Fruit fly (Drosophila melanogaster) whole organism, embryonic: ENCODE results near the gene CG9166.

ENCODE experiments used
- Adf1 ChIP-seq: fragments of 200-800 bp; sonication (Bioruptor generic); IDR thresholded peaks from 2 replicates; pipeline ENCODE4 v1.3.6; 2022; ENCODE audit warnings: missing biosample characterization, missing genetic modification characterization
- Atf6 ChIP-seq: fragments of 200-800 bp; sonication (Bioruptor generic); IDR thresholded peaks from 2 replicates; pipeline ENCODE4 v1.3.6; 2022; ENCODE audit warnings: missing biosample characterization, missing genetic modification characterization
- CG10267 ChIP-seq: fragments of 200-800 bp; sonication (Bioruptor generic); optimal IDR thresholded peaks from 2 replicates; lab custom pipeline; 2018; ENCODE audit warnings: missing biosample characterization, mild to moderate bottlenecking, missing genetic modification characterization, moderate library complexity
- CG11456 ChIP-seq: fragments of 200-800 bp; sonication (Bioruptor generic); IDR thresholded peaks from 3 replicates; pipeline ENCODE4 v1.3.6; 2022; ENCODE audit warnings: missing biosample characterization, missing genetic modification characterization
- CG13123 ChIP-seq: fragments of 200-800 bp; sonication (Bioruptor generic); optimal IDR thresholded peaks from 2 replicates; lab custom pipeline; 2016; ENCODE audit warnings: missing biosample characterization, missing genetic modification characterization
- CG13296 ChIP-seq: fragments of 200-800 bp; sonication (Bioruptor generic); optimal IDR thresholded peaks from 3 replicates; lab custom pipeline; 2018; ENCODE audit warnings: missing biosample characterization, mild to moderate bottlenecking, missing genetic modification characterization
- CG14710 ChIP-seq: fragments of 200-800 bp; sonication (Bioruptor generic); optimal IDR thresholded peaks from 3 replicates; lab custom pipeline; 2019; ENCODE audit warnings: missing biosample characterization, mild to moderate bottlenecking, missing genetic modification characterization, moderate library complexity
- CG15011 ChIP-seq: fragments of 200-800 bp; sonication (Bioruptor generic); optimal IDR thresholded peaks from 3 replicates; lab custom pipeline; 2018; ENCODE audit warnings: missing biosample characterization, mild to moderate bottlenecking, missing genetic modification characterization
- CG15601 ChIP-seq: fragments of 200-800 bp; sonication (Bioruptor generic); optimal IDR thresholded peaks from 3 replicates; lab custom pipeline; 2019; ENCODE audit warnings: missing biosample characterization, mild to moderate bottlenecking, missing genetic modification characterization, moderate library complexity
- CG17568 ChIP-seq: fragments of 200-800 bp; sonication (Bioruptor generic); optimal IDR thresholded peaks from 2 replicates; lab custom pipeline; 2018; ENCODE audit warnings: missing biosample characterization, mild to moderate bottlenecking, missing genetic modification characterization, moderate library complexity
- CG18011 ChIP-seq: fragments of 200-800 bp; sonication (Bioruptor generic); optimal IDR thresholded peaks from 2 replicates; lab custom pipeline; 2017; ENCODE audit warnings: missing biosample characterization, missing genetic modification characterization, mild to moderate bottlenecking, moderate library complexity, missing genotype
- CG18599 ChIP-seq: fragments of 200-800 bp; sonication (Bioruptor generic); optimal IDR thresholded peaks from 3 replicates; lab custom pipeline; 2017; ENCODE audit warnings: missing biosample characterization, missing genetic modification characterization, mild to moderate bottlenecking, moderate library complexity, missing genetic modification reagents
- CG2199 ChIP-seq: fragments of 200-800 bp; sonication (Bioruptor generic); IDR thresholded peaks from 3 replicates; pipeline ENCODE4 v1.3.6; 2022; ENCODE audit warnings: missing biosample characterization, missing genetic modification characterization
- CG31224 ChIP-seq: fragments of 200-800 bp; sonication (Bioruptor generic); IDR thresholded peaks from 2 replicates; pipeline ENCODE4 v1.3.6; 2022; ENCODE audit warnings: missing biosample characterization, missing genetic modification characterization
- CG32772 ChIP-seq: fragments of 200-800 bp; sonication (Bioruptor generic); IDR thresholded peaks from 2 replicates; pipeline ENCODE4 v1.3.6; 2022; ENCODE audit warnings: missing biosample characterization, missing genetic modification characterization
- CG8089 ChIP-seq: fragments of 200-800 bp; sonication (Bioruptor generic); optimal IDR thresholded peaks from 3 replicates; lab custom pipeline; 2016; ENCODE audit warnings: missing biosample characterization, missing genetic modification characterization
- CG8290 ChIP-seq, 3 experiments: fragments of 200-800 bp; sonication (Bioruptor generic); optimal IDR thresholded peaks; 2 replicates each; lab custom pipeline; 2016 to 2019; ENCODE audit warnings: missing biosample characterization in 3 of 3, missing genetic modification characterization in 3 of 3, mild to moderate bottlenecking in 2 of 3, moderate library complexity in 1 of 3
- Dfd ChIP-seq, 2 experiments: fragments of >200 bp; optimal IDR thresholded peaks; 2 replicates each; lab custom pipeline; 2017; ENCODE audit warnings: missing biosample characterization in 2 of 2, missing genetic modification characterization in 2 of 2
- Ets97D ChIP-seq: fragments of 200-800 bp; sonication (Bioruptor generic); optimal IDR thresholded peaks from 3 replicates; lab custom pipeline; 2016; ENCODE audit warnings: missing biosample characterization, missing genetic modification characterization
- GATAe ChIP-seq: fragments of 200-800 bp; sonication (Bioruptor generic); conservative IDR thresholded peaks from 2 replicates; pipeline ENCODE4 v1.3.6; 2022; ENCODE audit warnings: missing biosample characterization, missing genetic modification characterization
- H15 ChIP-seq: fragments of 200-800 bp; sonication (Bioruptor generic); IDR thresholded peaks from 3 replicates; pipeline ENCODE4 v1.3.6; 2022; ENCODE audit warnings: missing biosample characterization, missing genetic modification characterization
- H2.0 ChIP-seq: fragments of 200-800 bp; sonication (Bioruptor generic); IDR thresholded peaks from 2 replicates; pipeline ENCODE4 v1.3.6; 2022; ENCODE audit warnings: missing biosample characterization, missing genetic modification characterization
- HLH54F ChIP-seq: fragments of 200-800 bp; sonication (Bioruptor generic); optimal IDR thresholded peaks from 3 replicates; lab custom pipeline; 2016; ENCODE audit warnings: missing biosample characterization, missing genetic modification characterization
- Hmr ChIP-seq: fragments of 200-800 bp; sonication (Bioruptor generic); optimal IDR thresholded peaks from 3 replicates; lab custom pipeline; 2017; ENCODE audit warnings: mild to moderate bottlenecking, missing biosample characterization, missing genetic modification reagents, missing genetic modification characterization
- Lpt ChIP-seq: fragments of >200 bp; optimal IDR thresholded peaks from 2 replicates; lab custom pipeline; 2018; ENCODE audit warnings: missing biosample characterization, missing genetic modification characterization
- Neu2 ChIP-seq: fragments of 200-800 bp; sonication (Bioruptor generic); optimal IDR thresholded peaks from 3 replicates; lab custom pipeline; 2016; ENCODE audit warnings: missing biosample characterization, missing genetic modification characterization, borderline replicate concordance
- Trl ChIP-seq, 3 experiments: fragments of >200 bp in 2 of 3; fragments of 200-800 bp in 1 of 3; sonication (Bioruptor generic) in 1 of 3; optimal IDR thresholded peaks; 2 replicates in 1 of 3; 3 replicates in 2 of 3; lab custom pipeline; 2016 to 2017; ENCODE audit warnings: missing biosample characterization in 1 of 3, missing genetic modification characterization in 1 of 3
- bcd ChIP-seq: fragments of 200-800 bp; sonication (Bioruptor generic); optimal IDR thresholded peaks from 2 replicates; lab custom pipeline; 2017; ENCODE audit warnings: missing biosample characterization, mild to moderate bottlenecking, missing genetic modification characterization
- br ChIP-seq: fragments of >200 bp; optimal IDR thresholded peaks from 2 replicates; lab custom pipeline; 2017
- cad ChIP-seq: fragments of >200 bp; optimal IDR thresholded peaks from 2 replicates; lab custom pipeline; 2017; ENCODE audit warnings: missing biosample characterization, missing genetic modification characterization
- cato ChIP-seq: fragments of 200-800 bp; sonication (Bioruptor generic); optimal IDR thresholded peaks from 2 replicates; lab custom pipeline; 2016; ENCODE audit warnings: missing biosample characterization, missing genetic modification characterization, borderline replicate concordance
- chinmo ChIP-seq: fragments of 200-800 bp; sonication (Bioruptor generic); IDR thresholded peaks from 4 replicates; pipeline ENCODE4 v1.3.6; 2022; ENCODE audit warnings: missing biosample characterization, missing genetic modification characterization; ENCODE audit not compliant: partially characterized antibody
- crc ChIP-seq: fragments of 200-800 bp; sonication (Bioruptor generic); optimal IDR thresholded peaks from 2 replicates; lab custom pipeline; 2016; ENCODE audit warnings: missing biosample characterization, missing genetic modification characterization
- dmrt11E ChIP-seq: fragments of 200-800 bp; sonication (Bioruptor generic); optimal IDR thresholded peaks from 3 replicates; lab custom pipeline; 2018; ENCODE audit warnings: missing biosample characterization, mild to moderate bottlenecking, missing genetic modification characterization, moderate library complexity
- dpn ChIP-seq, 2 experiments: fragments of 200-800 bp; sonication (Bioruptor generic); optimal IDR thresholded peaks; 3 replicates each; lab custom pipeline; 2016; ENCODE audit warnings: missing biosample characterization in 2 of 2, missing genetic modification characterization in 2 of 2
- exex ChIP-seq: fragments of 200-800 bp; sonication (Bioruptor generic); optimal IDR thresholded peaks from 4 replicates; lab custom pipeline; 2018; ENCODE audit warnings: missing biosample characterization, mild to moderate bottlenecking, missing genetic modification characterization, moderate library complexity
- hb ChIP-seq: fragments of 200-800 bp; sonication (Bioruptor generic); IDR thresholded peaks from 3 replicates; pipeline ENCODE4 v1.3.6; 2022; ENCODE audit warnings: missing biosample characterization, missing genetic modification characterization; ENCODE audit not compliant: partially characterized antibody
- ind ChIP-seq: fragments of 200-800 bp; sonication (Bioruptor generic); optimal IDR thresholded peaks from 3 replicates; lab custom pipeline; 2016; ENCODE audit warnings: missing biosample characterization, missing genetic modification characterization
- jigr1 ChIP-seq: fragments of 200-800 bp; sonication (Bioruptor generic); IDR thresholded peaks from 3 replicates; pipeline ENCODE4 v1.3.6; 2022; ENCODE audit warnings: missing biosample characterization, missing genetic modification characterization
- lab ChIP-seq: fragments of 200-800 bp; sonication (Bioruptor generic); optimal IDR thresholded peaks from 3 replicates; lab custom pipeline; 2017; ENCODE audit warnings: missing biosample characterization, missing genetic modification characterization, mild to moderate bottlenecking, moderate library complexity, missing genetic modification reagents
- phol ChIP-seq: fragments of 200-800 bp; sonication (Bioruptor generic); optimal IDR thresholded peaks from 3 replicates; lab custom pipeline; 2018; ENCODE audit warnings: missing biosample characterization, mild to moderate bottlenecking, missing genetic modification characterization, moderate library complexity
- pita ChIP-seq: fragments of 200-800 bp; sonication (Bioruptor generic); optimal IDR thresholded peaks from 2 replicates; lab custom pipeline; 2017; ENCODE audit warnings: missing biosample characterization, mild to moderate bottlenecking, missing genetic modification characterization
- pros ChIP-seq: fragments of 200-800 bp; sonication (Bioruptor generic); optimal IDR thresholded peaks from 3 replicates; lab custom pipeline; 2019; ENCODE audit warnings: missing biosample characterization, mild to moderate bottlenecking, missing genetic modification characterization, moderate library complexity
- ranshi ChIP-seq: fragments of 200-800 bp; sonication (Bioruptor generic); IDR thresholded peaks from 2 replicates; pipeline ENCODE4 v1.3.6; 2022; ENCODE audit warnings: missing biosample characterization, missing genetic modification characterization
- sd ChIP-seq: fragments of 200-800 bp; sonication (Bioruptor generic); optimal IDR thresholded peaks from 3 replicates; lab custom pipeline; 2018; ENCODE audit warnings: missing biosample characterization, mild to moderate bottlenecking, missing genetic modification characterization, moderate library complexity
- sim ChIP-seq: fragments of 200-800 bp; sonication (Bioruptor generic); IDR thresholded peaks from 2 replicates; pipeline ENCODE4 v1.3.6; 2022; ENCODE audit warnings: missing biosample characterization, missing genetic modification characterization
- slbo ChIP-seq: fragments of 200-800 bp; sonication (Bioruptor generic); IDR thresholded peaks from 2 replicates; pipeline ENCODE4 v1.3.6; 2022; ENCODE audit warnings: missing biosample characterization, missing genetic modification characterization
- sqz ChIP-seq: fragments of 200-800 bp; sonication (Bioruptor generic); optimal IDR thresholded peaks from 3 replicates; lab custom pipeline; 2018; ENCODE audit warnings: missing biosample characterization, mild to moderate bottlenecking, missing genetic modification characterization
- tup ChIP-seq: fragments of 200-800 bp; sonication (Bioruptor generic); optimal IDR thresholded peaks from 2 replicates; lab custom pipeline; 2016; ENCODE audit warnings: missing biosample characterization, mild to moderate bottlenecking, missing genetic modification characterization, moderate library complexity
- zfh1 ChIP-seq: fragments of 200-800 bp; sonication (Bioruptor generic); IDR thresholded peaks from 3 replicates; pipeline ENCODE4 v1.3.6; 2022; ENCODE audit warnings: missing biosample characterization, missing genetic modification characterization

The CG9166 gene

DNA sequence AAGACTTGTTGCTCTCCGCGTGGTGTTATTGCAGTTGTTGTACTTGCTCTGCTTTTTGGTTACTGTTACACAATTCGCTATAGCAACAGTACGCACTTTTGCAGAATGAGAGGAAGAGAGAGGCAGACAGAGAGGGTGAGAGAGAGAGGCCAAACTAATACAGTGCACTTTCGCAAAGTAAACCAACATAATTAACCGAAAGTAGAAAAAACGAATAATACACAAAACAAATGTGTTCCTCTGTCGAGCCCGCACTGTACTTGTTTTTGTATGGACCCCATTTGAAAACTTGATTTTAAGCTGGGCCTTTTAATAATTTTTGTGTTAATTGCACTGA, 15.5 kb upstream of the CG9166 start (continued):
- TF ChIP-seq crc (GFP tag; lab: Kevin White, UChicago) (peak; percentile 19), Dfd (GFP tag; optimal IDR thresholded peaks at IDR 0.05; lab: Kevin White, UChicago) (no peak), CG13296 (peak; percentile 55), CG2199 (GFP tag; lab: Robert Waterston, UW) (no peak), lab (GFP tag; lab: Kevin White, UChicago) (peak; percentile 81), GATAe (GFP tag; lab: Robert Waterston, UW) (no peak), H15 (GFP tag; lab: Robert Waterston, UW) (peak; percentile 59; the same call in 1 of the 3 replicates), Neu2 (GFP tag; lab: Kevin White, UChicago) (no peak), CG18011 (GFP tag; lab: Kevin White, UChicago) (peak; percentile 36), exex (tag; lab: Kevin White, UChicago) (no peak), cato (GFP tag; lab: Kevin White, UChicago) (no peak), bcd (GFP tag; lab: Kevin White, UChicago) (no peak), Adf1 (GFP tag; lab: Robert Waterston, UW) (peak; percentile 9; the same call in 1 of the 2 replicates), CG17568 (no peak), zfh1 (GFP tag; lab: Robert Waterston, UW) (peak; percentile 70; the same call in 2 of the 3 replicates), phol (no peak), CG15011 (GFP tag; lab: Kevin White, UChicago) (no peak), jigr1 (GFP tag; lab: Robert Waterston, UW) (no peak), CG8089 (no peak), slbo (GFP tag; lab: Robert Waterston, UW) (peak; percentile 82), tup (no peak), dpn (GFP tag; optimal IDR thresholded peaks at IDR 0.05; lab: Kevin White, UChicago) (peak; percentile 28 to 44), Hmr (GFP tag; lab: Kevin White, UChicago) (peak; percentile 67), HLH54F (GFP tag; lab: Kevin White, UChicago) (no peak), CG13123 (GFP tag; lab: Kevin White, UChicago) (no peak), ind (GFP tag; lab: Kevin White, UChicago) (peak; percentile 62), chinmo (GFP tag; lab: Robert Waterston, UW) (peak; percentile 66; the same call in 1 of the 4 replicates), sqz (no peak), Lpt (GFP tag; lab: Kevin White, UChicago) (no peak), cad (no peak), pita (GFP tag; lab: Kevin White, UChicago) (no peak), CG14710 (no peak), Trl (optimal IDR thresholded peaks at IDR 0.05; lab: Kevin White, UChicago) (peak; percentile 75 to 91), Trl (GFP tag; optimal IDR thresholded peaks at IDR 0.05; lab: Kevin White, UChicago) (peak; percentile 57), CG32772 (GFP tag; lab: Robert Waterston, UW) (peak; percentile 33; the same call in 1 of the 2 replicates), sd (tag; lab: Kevin White, UChicago) (no peak), hb (GFP tag; lab: Robert Waterston, UW) (no peak), CG11456 (GFP tag; lab: Robert Waterston, UW) (peak; percentile 51; the same call in 1 of the 3 replicates), Atf6 (GFP tag; lab: Robert Waterston, UW) (peak; percentile 64; the same call in 1 of the 2 replicates), Ets97D (no peak), CG8290 (GFP tag; optimal IDR thresholded peaks at IDR 0.05; lab: Kevin White, UChicago) (no peak), CG8290 (tag; optimal IDR thresholded peaks at IDR 0.05; lab: Kevin White, UChicago) (peak in 1 of 2 experiments; percentile 77), CG15601 (no peak), br (lab: Kevin White, UChicago) (no peak), CG18599 (peak; percentile 68), CG10267 (tag; lab: Kevin White, UChicago) (peak; percentile 4), sim (GFP tag; lab: Robert Waterston, UW) (no peak), dmrt11E (tag; lab: Kevin White, UChicago) (no peak), H2.0 (GFP tag; lab: Robert Waterston, UW) (peak; percentile 55), ranshi (GFP tag; lab: Robert Waterston, UW) (peak; percentile 54; the same call in 1 of the 2 replicates), CG31224 (GFP tag; lab: Robert Waterston, UW) (peak; percentile 54), pros (GFP tag; lab: Kevin White, UChicago) (no peak)
